Worm (Caenorhabditis elegans): ENCODE data around the gene sod-1.

The sod-1 gene

ce11 chrII:6943299-6944051, 30.2 kb downstream of the sod-1 start (continued):
- TF ChIP-seq hlh-6 (tag; optimal IDR thresholded peaks at IDR 0.05) (no peak), ceh-2 (tag; optimal IDR thresholded peaks at IDR 0.05) (peak; percentile 39), fkh-10 (GFP tag; optimal IDR thresholded peaks at IDR 0.05) (no peak), sox-2 (GFP tag; IDR thresholded peaks at IDR 0.05) (no peak), ceh-14 (tag; optimal IDR thresholded peaks at IDR 0.05) (peak; percentile 59), pag-3 (tag; optimal IDR thresholded peaks at IDR 0.05; ENCODE audit: borderline replicate concordance) (no peak), elt-2 (tag; optimal IDR thresholded peaks at IDR 0.05) (peak; percentile 46), dve-1 (tag; optimal IDR thresholded peaks at IDR 0.05) (no peak), hlh-15 (tag; optimal IDR thresholded peaks at IDR 0.05) (no peak), ceh-31 (tag; optimal IDR thresholded peaks at IDR 0.05) (peak; percentile 66), Y22D7AL.16 (tag; optimal IDR thresholded peaks at IDR 0.05) (no peak), sox-4 (tag; optimal IDR thresholded peaks at IDR 0.05) (peak; percentile 38), dmd-4 (tag; optimal IDR thresholded peaks at IDR 0.05; ENCODE audit: borderline replicate concordance) (no peak), ceh-9 (tag; optimal IDR thresholded peaks at IDR 0.05) (no peak), unc-86 (tag; optimal IDR thresholded peaks at IDR 0.05) (no peak), ceh-48 (tag; optimal IDR thresholded peaks at IDR 0.05) (no peak), hlh-13 (GFP tag; optimal IDR thresholded peaks at IDR 0.05) (no peak)

ce11 chrII:6941520-6941919, 32.2 kb downstream of the sod-1 start:
- TF ChIP-seq tbx-7 (tag; optimal IDR thresholded peaks at IDR 0.05) (no peak), ceh-31 (tag; optimal IDR thresholded peaks at IDR 0.05) (peak; percentile 59)

DNA sequence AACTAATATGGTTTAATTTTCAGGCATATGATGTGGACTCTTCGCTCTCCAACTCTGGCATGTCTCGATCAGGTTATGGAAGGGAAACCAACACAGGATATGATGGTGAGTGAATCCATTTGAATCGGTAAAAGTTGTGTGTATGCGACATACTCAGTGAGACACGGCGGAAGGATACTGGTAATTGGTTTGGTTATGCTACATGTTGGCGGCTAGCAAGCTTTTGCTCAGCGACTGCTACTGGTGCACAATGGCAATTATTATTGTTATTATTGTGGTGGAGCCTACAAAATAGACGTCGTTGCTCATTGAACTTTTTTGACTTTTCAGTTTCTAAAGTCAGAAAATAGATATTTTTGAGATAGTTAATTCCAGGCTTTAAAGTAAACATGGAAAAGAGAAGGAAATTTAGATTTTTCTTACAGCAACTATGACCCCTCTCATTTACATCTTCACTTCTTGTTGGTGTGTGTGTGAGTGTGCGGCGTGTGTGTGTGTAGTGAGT, 32.9 kb downstream of the sod-1 start:
- TF ChIP-seq ztf-16 (tag; optimal IDR thresholded peaks at IDR 0.05) (no peak), unc-42 (tag; optimal IDR thresholded peaks at IDR 0.05) (peak; percentile 67), nfya-1 (tag; optimal IDR thresholded peaks at IDR 0.05) (peak; percentile 1), zip-5 (tag; optimal IDR thresholded peaks at IDR 0.05) (no peak)

DNA sequence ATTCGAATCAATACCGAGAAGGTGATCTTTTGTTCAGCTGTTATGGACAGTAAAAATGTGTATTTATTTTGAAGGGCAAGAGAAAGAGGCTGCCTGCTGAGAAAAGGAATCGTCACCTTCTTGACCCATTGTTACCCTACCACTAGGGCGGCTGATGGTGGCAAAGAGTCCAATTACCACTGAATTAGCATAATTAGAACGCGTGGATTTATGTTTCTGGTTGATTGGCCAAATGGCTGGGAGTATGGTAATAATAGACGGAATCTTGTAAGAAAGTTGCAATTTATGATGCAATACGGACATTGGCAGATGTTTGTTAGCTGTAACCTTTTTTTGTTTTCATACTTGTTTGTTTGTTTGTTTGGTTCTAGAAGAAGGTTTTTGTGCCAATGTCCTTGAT, 33.8 kb downstream of the sod-1 start:
- no peak for TF ChIP-seq tbx-2 (tag; optimal IDR thresholded peaks at IDR 0.05)
- no peak for TF ChIP-seq K09A11.1 (tag; optimal IDR thresholded peaks at IDR 0.05; ENCODE audit: insufficient read depth)
- no peak for TF ChIP-seq ceh-22 (tag; optimal IDR thresholded peaks at IDR 0.05)
- no peak for TF ChIP-seq hlh-8 (tag; optimal IDR thresholded peaks at IDR 0.05)
- peak; percentile 41 for TF ChIP-seq ref-2 (tag; optimal IDR thresholded peaks at IDR 0.05)
- no peak for TF ChIP-seq elt-2 (tag; optimal IDR thresholded peaks at IDR 0.05)
- no peak for TF ChIP-seq ceh-2 (tag; optimal IDR thresholded peaks at IDR 0.05)
- TF ChIP-seq pax-1 (tag; optimal IDR thresholded peaks at IDR 0.05) = no peak
- peak; percentile 9 for TF ChIP-seq unc-42 (tag; optimal IDR thresholded peaks at IDR 0.05)
- no peak for TF ChIP-seq nhr-11 (tag; optimal IDR thresholded peaks at IDR 0.05)
- TF ChIP-seq ceh-31 (tag; optimal IDR thresholded peaks at IDR 0.05) = peak; percentile 71
- TF ChIP-seq ceh-18 (tag; optimal IDR thresholded peaks at IDR 0.05) = no peak
- no peak for TF ChIP-seq fax-1 (tag; optimal IDR thresholded peaks at IDR 0.05)
- TF ChIP-seq tbx-7 (tag; optimal IDR thresholded peaks at IDR 0.05) = no peak
- TF ChIP-seq dmd-4 (tag; optimal IDR thresholded peaks at IDR 0.05; ENCODE audit: borderline replicate concordance) = no peak
- no peak for TF ChIP-seq T23F11.4 (GFP tag; optimal IDR thresholded peaks at IDR 0.05)
- no peak for TF ChIP-seq syd-9 (tag; optimal IDR thresholded peaks at IDR 0.05)
- peak; percentile 14 for TF ChIP-seq ceh-34 (tag; optimal IDR thresholded peaks at IDR 0.05)
- TF ChIP-seq ama-1 (optimal IDR thresholded peaks at IDR 0.05) = no peak
- no peak for TF ChIP-seq sdc-2 (tag; optimal IDR thresholded peaks at IDR 0.05)
- TF ChIP-seq ceh-48 (tag; optimal IDR thresholded peaks at IDR 0.05) = no peak
- no peak for TF ChIP-seq hlh-30 (tag; optimal IDR thresholded peaks at IDR 0.05; ENCODE audit: insufficient read depth)
- TF ChIP-seq hlh-6 (tag; optimal IDR thresholded peaks at IDR 0.05) = no peak
- no peak for TF ChIP-seq F13H6.1 (tag; optimal IDR thresholded peaks at IDR 0.05)
- no peak for TF ChIP-seq ceh-6 (GFP tag; optimal IDR thresholded peaks at IDR 0.05)
- no peak for TF ChIP-seq nfya-1 (tag; optimal IDR thresholded peaks at IDR 0.05)
- TF ChIP-seq Y22D7AL.16 (tag; optimal IDR thresholded peaks at IDR 0.05) = no peak
- TF ChIP-seq hlh-13 (GFP tag; optimal IDR thresholded peaks at IDR 0.05) = no peak
- TF ChIP-seq C38D4.7 (GFP tag; optimal IDR thresholded peaks at IDR 0.05) = no peak
- peak; percentile 63; the same call in 1 of the 2 replicates for TF ChIP-seq sox-2 (GFP tag; IDR thresholded peaks at IDR 0.05)
- no peak for TF ChIP-seq fkh-6 (tag; optimal IDR thresholded peaks at IDR 0.05)
- TF ChIP-seq zip-5 (tag; optimal IDR thresholded peaks at IDR 0.05) = no peak
- no peak for TF ChIP-seq nhr-232 (tag; optimal IDR thresholded peaks at IDR 0.05)
- no peak for TF ChIP-seq pag-3 (tag; optimal IDR thresholded peaks at IDR 0.05; ENCODE audit: borderline replicate concordance)
- TF ChIP-seq ceh-24 (tag; optimal IDR thresholded peaks at IDR 0.05) = no peak
- TF ChIP-seq npax-4 (tag; optimal IDR thresholded peaks at IDR 0.05) = no peak

Data from whole organism, late embryonic.